Worm (Caenorhabditis elegans): ENCODE results near the gene vglu-2.
A peak's percentile ranks its signal among the peaks of the same experiment; 100 is the strongest.

vglu-2 gene

ce11 chrIII:10338992-10339852 is 44.3 kb downstream of the vglu-2 start:
- TF ChIP-seq ztf-23 (GFP tag; IDR thresholded peaks at IDR 0.05) = no peak
- TF ChIP-seq ref-1 (GFP tag; conservative IDR thresholded peaks at IDR 0.05) = no peak
- no peak for TF ChIP-seq klf-2 (GFP tag; conservative IDR thresholded peaks at IDR 0.05)
- no peak for TF ChIP-seq med-1 (GFP tag; optimal IDR thresholded peaks at IDR 0.05; ENCODE audit: insufficient read depth)
- TF ChIP-seq T22C8.4 (GFP tag; IDR thresholded peaks at IDR 0.05) = no peak
- no peak for TF ChIP-seq flt-1 (GFP tag; IDR thresholded peaks at IDR 0.05)
- TF ChIP-seq cog-1 (tag; optimal IDR thresholded peaks at IDR 0.05) = no peak

DNA sequence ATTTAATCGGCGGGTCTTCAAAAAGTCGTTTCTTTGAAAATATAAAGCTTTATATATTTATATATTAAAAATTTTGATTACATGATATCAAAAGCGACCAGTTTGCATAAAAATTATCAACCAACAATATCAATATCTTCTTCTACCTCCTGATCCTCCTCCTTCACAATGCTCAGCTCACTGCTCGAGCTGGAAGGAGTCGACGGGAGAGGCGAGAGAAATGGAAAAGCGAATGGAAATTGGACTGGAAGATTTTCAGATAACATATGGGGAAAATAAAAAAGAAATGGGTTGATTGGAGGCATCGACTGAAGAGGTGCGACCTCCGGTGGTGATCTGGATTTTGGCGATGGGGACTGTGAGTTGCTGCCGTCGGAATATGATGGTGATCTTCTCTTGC is 45.0 kb downstream of the vglu-2 start:
- no peak for TF ChIP-seq tab-1 (GFP tag; IDR thresholded peaks at IDR 0.05)
- TF ChIP-seq ztf-23 (GFP tag; IDR thresholded peaks at IDR 0.05) = no peak
- no peak for TF ChIP-seq T22C8.4 (GFP tag; IDR thresholded peaks at IDR 0.05)
- no peak for TF ChIP-seq flt-1 (GFP tag; IDR thresholded peaks at IDR 0.05)
- no peak for TF ChIP-seq med-1 (GFP tag; optimal IDR thresholded peaks at IDR 0.05; ENCODE audit: insufficient read depth)
- TF ChIP-seq klf-2 (GFP tag; conservative IDR thresholded peaks at IDR 0.05) = no peak
- TF ChIP-seq cog-1 (tag; optimal IDR thresholded peaks at IDR 0.05) = no peak
- no peak for TF ChIP-seq ref-1 (GFP tag; conservative IDR thresholded peaks at IDR 0.05)
- TF ChIP-seq ztf-29 (GFP tag; IDR thresholded peaks at IDR 0.05) = no peak

DNA sequence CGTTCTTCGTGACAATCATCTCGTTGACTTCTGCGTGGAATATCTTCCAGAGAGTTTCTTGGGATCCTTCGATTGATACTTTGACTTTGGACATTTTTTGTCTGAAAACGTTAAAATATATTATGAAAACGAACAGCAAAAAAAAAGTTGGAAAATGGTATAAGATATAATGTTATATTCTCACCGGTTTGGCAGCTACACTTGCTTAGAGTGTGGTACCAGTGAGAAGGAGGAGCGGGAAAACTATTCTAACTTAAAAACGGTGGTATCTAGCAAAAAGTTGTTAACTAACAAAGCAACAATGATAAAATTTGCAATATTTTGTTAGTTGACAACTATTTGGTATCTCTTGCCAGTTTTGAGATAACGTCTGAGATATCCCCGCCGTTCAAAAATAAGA is 46.8 kb downstream of the vglu-2 start, which contains the start of gene tbx-9:
Gene tbx-9 (minus strand): TSS at position 101 of the 400 bp plus-strand sequence.
- no peak for TF ChIP-seq klf-2 (GFP tag; conservative IDR thresholded peaks at IDR 0.05)
- no peak for TF ChIP-seq cog-1 (tag; optimal IDR thresholded peaks at IDR 0.05)
- no peak for TF ChIP-seq ref-1 (GFP tag; conservative IDR thresholded peaks at IDR 0.05)
- TF ChIP-seq T22C8.4 (GFP tag; IDR thresholded peaks at IDR 0.05) = no peak
- TF ChIP-seq ztf-23 (GFP tag; IDR thresholded peaks at IDR 0.05) = no peak

DNA sequence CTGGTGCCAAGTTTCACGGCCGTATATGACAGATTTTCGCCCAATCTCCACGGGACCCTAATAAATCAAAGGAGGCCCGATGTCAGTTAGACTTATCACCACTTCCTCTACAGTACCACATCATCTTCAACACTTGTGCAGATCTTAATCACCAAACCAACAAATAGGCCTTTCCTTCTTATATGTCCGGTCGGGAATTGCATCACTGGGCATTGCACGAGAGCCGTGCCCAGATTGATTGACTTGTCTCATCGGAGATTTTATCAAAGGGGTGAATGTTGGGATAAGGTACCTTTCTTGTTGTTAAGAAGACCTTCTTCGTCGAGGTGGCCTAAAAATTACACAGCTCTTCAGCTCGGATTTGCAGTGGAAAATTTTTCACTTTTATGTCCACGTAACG is 49.8 kb downstream of the vglu-2 start:
- no peak for TF ChIP-seq ztf-23 (GFP tag; IDR thresholded peaks at IDR 0.05)
- no peak for TF ChIP-seq cog-1 (tag; optimal IDR thresholded peaks at IDR 0.05)

ce11 chrIII:10347049-10347448 is 52.1 kb downstream of the vglu-2 start, which contains the start of gene tbx-8:
Gene tbx-8 (plus strand): TSS chrIII:10347349.
- TF ChIP-seq tab-1 (GFP tag; IDR thresholded peaks at IDR 0.05) = no peak
- 0 out of 2 replicates have a peak, but pooled peaks have one; percentile 8 for TF ChIP-seq ref-1 (GFP tag; conservative IDR thresholded peaks at IDR 0.05)

Measured in whole organism, midembryonic.